Fruit fly (Drosophila melanogaster) whole organism, embryonic: Measurements from ENCODE around the gene CG10383.

Source experiments
- Antp ChIP-seq: fragments of 200-800 bp; sonication (Bioruptor generic); optimal IDR thresholded peaks from 3 replicates; lab custom pipeline; 2016; ENCODE audit warnings: missing biosample characterization, missing genetic modification characterization
- CG10267 ChIP-seq: fragments of 200-800 bp; sonication (Bioruptor generic); optimal IDR thresholded peaks from 2 replicates; lab custom pipeline; 2018; ENCODE audit warnings: missing biosample characterization, mild to moderate bottlenecking, missing genetic modification characterization, moderate library complexity
- CG10366 ChIP-seq: fragments of 200-800 bp; sonication (Bioruptor generic); IDR thresholded peaks from 2 replicates; pipeline ENCODE4 v1.3.6; 2022; ENCODE audit warnings: missing biosample characterization, missing genetic modification characterization
- CG11247 ChIP-seq: fragments of 200-800 bp; sonication (Bioruptor generic); IDR thresholded peaks from 2 replicates; pipeline ENCODE4 v1.3.6; 2022; ENCODE audit warnings: missing biosample characterization, missing genetic modification characterization
- CG12155 ChIP-seq: fragments of 200-800 bp; sonication (Bioruptor generic); optimal IDR thresholded peaks from 3 replicates; lab custom pipeline; 2016; ENCODE audit warnings: missing biosample characterization, missing genetic modification characterization
- CG17328 ChIP-seq: fragments of 200-800 bp; sonication (Bioruptor generic); IDR thresholded peaks from 2 replicates; pipeline ENCODE4 v1.3.6; 2022; ENCODE audit warnings: missing biosample characterization, missing genetic modification characterization
- CG17802 ChIP-seq: fragments of 200-800 bp; sonication (Bioruptor generic); optimal IDR thresholded peaks from 2 replicates; lab custom pipeline; 2018; ENCODE audit warnings: missing biosample characterization, mild to moderate bottlenecking, missing genetic modification characterization, moderate library complexity
- CG2116 ChIP-seq: fragments of 200-800 bp; sonication (Bioruptor generic); optimal IDR thresholded peaks from 3 replicates; lab custom pipeline; 2018; ENCODE audit warnings: missing biosample characterization, mild to moderate bottlenecking, missing genetic modification characterization
- CG2712 ChIP-seq: fragments of 200-800 bp; optimal IDR thresholded peaks from 3 replicates; lab custom pipeline; 2019; ENCODE audit warnings: missing biosample characterization, mild to moderate bottlenecking, missing genetic modification characterization, moderate library complexity
- CG2875 ChIP-seq: fragments of 200-800 bp; sonication (Bioruptor generic); optimal IDR thresholded peaks from 2 replicates; lab custom pipeline; 2017; ENCODE audit warnings: missing biosample characterization, mild to moderate bottlenecking, missing genetic modification characterization, missing genetic modification reagents
- CG31224 ChIP-seq: fragments of 200-800 bp; sonication (Bioruptor generic); IDR thresholded peaks from 2 replicates; pipeline ENCODE4 v1.3.6; 2022; ENCODE audit warnings: missing biosample characterization, missing genetic modification characterization
- CG31388 ChIP-seq: fragments of 200-800 bp; sonication (Bioruptor generic); optimal IDR thresholded peaks from 2 replicates; lab custom pipeline; 2016; ENCODE audit warnings: missing biosample characterization, missing genetic modification characterization
- CG31441 ChIP-seq: fragments of 200-800 bp; sonication (Bioruptor generic); IDR thresholded peaks from 2 replicates; pipeline ENCODE4 v1.3.6; 2022; ENCODE audit warnings: missing biosample characterization, missing genetic modification characterization
- CG32532 ChIP-seq: fragments of 200-800 bp; sonication (Bioruptor generic); IDR thresholded peaks from 2 replicates; pipeline ENCODE4 v1.3.6; 2022; ENCODE audit warnings: missing biosample characterization, missing genetic modification characterization
- CG34376 ChIP-seq: fragments of 200-800 bp; sonication (Bioruptor generic); optimal IDR thresholded peaks from 2 replicates; lab custom pipeline; 2018; ENCODE audit warnings: missing biosample characterization, mild to moderate bottlenecking, missing genetic modification characterization
- CG43689 ChIP-seq: fragments of 200-800 bp; sonication (Bioruptor generic); IDR thresholded peaks from 2 replicates; pipeline ENCODE4 v1.3.6; 2022; ENCODE audit warnings: missing biosample characterization, missing genetic modification characterization
- CG6683 ChIP-seq: fragments of 200-800 bp; sonication (Bioruptor generic); optimal IDR thresholded peaks from 2 replicates; lab custom pipeline; 2017; ENCODE audit warnings: missing biosample characterization, mild to moderate bottlenecking, missing genetic modification characterization, missing genetic modification reagents
- CG7556 ChIP-seq: fragments of 200-800 bp; sonication (Bioruptor generic); optimal IDR thresholded peaks from 2 replicates; lab custom pipeline; 2017; ENCODE audit warnings: missing biosample characterization, mild to moderate bottlenecking, missing genetic modification characterization
- CG8281 ChIP-seq: fragments of 200-800 bp; sonication (Bioruptor generic); optimal IDR thresholded peaks from 2 replicates; lab custom pipeline; 2018; ENCODE audit warnings: missing biosample characterization, mild to moderate bottlenecking, missing genetic modification characterization, moderate library complexity
- CG8478 ChIP-seq: fragments of >200 bp; optimal IDR thresholded peaks from 2 replicates; lab custom pipeline; 2018
- Dbx ChIP-seq: fragments of 200-800 bp; sonication (Bioruptor generic); IDR thresholded peaks from 3 replicates; pipeline ENCODE4 v1.3.6; 2022; ENCODE audit warnings: missing biosample characterization, missing genetic modification characterization
- Dll ChIP-seq: fragments of 200-800 bp; sonication (Bioruptor generic); IDR thresholded peaks from 4 replicates; pipeline ENCODE4 v1.3.6; 2022; ENCODE audit warnings: missing biosample characterization, missing genetic modification characterization; ENCODE audit not compliant: partially characterized antibody
- Fer3 ChIP-seq: fragments of 200-800 bp; sonication (Bioruptor generic); optimal IDR thresholded peaks from 2 replicates; lab custom pipeline; 2018; ENCODE audit warnings: missing biosample characterization, mild to moderate bottlenecking, missing genetic modification characterization, moderate library complexity
- H2.0 ChIP-seq: fragments of 200-800 bp; sonication (Bioruptor generic); IDR thresholded peaks from 2 replicates; pipeline ENCODE4 v1.3.6; 2022; ENCODE audit warnings: missing biosample characterization, missing genetic modification characterization
- Hr78 ChIP-seq, 2 experiments: fragments of 200-800 bp in 1 of 2; fragments of >200 bp in 1 of 2; sonication (Bioruptor generic) in 1 of 2; optimal IDR thresholded peaks; 2 replicates each; lab custom pipeline; 2017 to 2019; ENCODE audit warnings: missing biosample characterization in 2 of 2, missing genetic modification characterization in 2 of 2, mild to moderate bottlenecking in 1 of 2, moderate library complexity in 1 of 2
- Nf-YC ChIP-seq: fragments of 200-800 bp; optimal IDR thresholded peaks from 3 replicates; lab custom pipeline; 2019; ENCODE audit warnings: missing biosample characterization, mild to moderate bottlenecking, missing genetic modification characterization, moderate library complexity
- Rfx ChIP-seq: fragments of 200-800 bp; sonication (Bioruptor generic); IDR thresholded peaks from 2 replicates; pipeline ENCODE4 v1.3.6; 2022; ENCODE audit warnings: missing biosample characterization, missing genetic modification characterization
- al ChIP-seq: fragments of 200-800 bp; sonication (Bioruptor generic); IDR thresholded peaks from 2 replicates; pipeline ENCODE4 v1.3.6; 2022; ENCODE audit warnings: missing biosample characterization, missing genetic modification characterization
- amos ChIP-seq: fragments of 200-800 bp; sonication (Bioruptor generic); IDR thresholded peaks from 2 replicates; pipeline ENCODE4 v1.3.6; 2022; ENCODE audit warnings: missing biosample characterization, missing genetic modification characterization; ENCODE audit not compliant: partially characterized antibody
- bab2 ChIP-seq: fragments of 200-800 bp; sonication (Bioruptor generic); optimal IDR thresholded peaks from 2 replicates; lab custom pipeline; 2016; ENCODE audit warnings: missing biosample characterization, missing genetic modification characterization
- corto ChIP-seq: fragments of 200-800 bp; sonication (Bioruptor generic); optimal IDR thresholded peaks from 2 replicates; lab custom pipeline; 2016; ENCODE audit warnings: missing biosample characterization, mild to moderate bottlenecking, missing genetic modification characterization, moderate library complexity
- dpn ChIP-seq, 2 experiments: fragments of 200-800 bp; sonication (Bioruptor generic); optimal IDR thresholded peaks; 3 replicates each; lab custom pipeline; 2016; ENCODE audit warnings: missing biosample characterization in 2 of 2, missing genetic modification characterization in 2 of 2
- gcm ChIP-seq: fragments of 200-800 bp; sonication (Bioruptor generic); optimal IDR thresholded peaks from 2 replicates; lab custom pipeline; 2019; ENCODE audit warnings: missing biosample characterization, mild to moderate bottlenecking, missing genetic modification characterization, moderate library complexity
- hbn ChIP-seq: fragments of 200-800 bp; sonication (Bioruptor generic); IDR thresholded peaks from 2 replicates; pipeline ENCODE4 v1.3.6; 2022; ENCODE audit warnings: missing biosample characterization, missing genetic modification characterization; ENCODE audit not compliant: partially characterized antibody
- mirr ChIP-seq: fragments of 200-800 bp; sonication (Bioruptor generic); optimal IDR thresholded peaks from 3 replicates; lab custom pipeline; 2018; ENCODE audit warnings: missing biosample characterization, mild to moderate bottlenecking, missing genetic modification characterization
- odd ChIP-seq: fragments of 200-800 bp; sonication (Bioruptor generic); optimal IDR thresholded peaks from 2 replicates; lab custom pipeline; 2017; ENCODE audit warnings: missing biosample characterization, mild to moderate bottlenecking, missing genetic modification characterization
- onecut ChIP-seq: fragments of 200-800 bp; sonication (Bioruptor generic); IDR thresholded peaks from 2 replicates; pipeline ENCODE4 v1.3.6; 2022; ENCODE audit warnings: missing biosample characterization, missing genetic modification characterization
- pan ChIP-seq, 4 experiments: fragments of >200 bp in 3 of 4; fragments of 200-800 bp in 1 of 4; sonication (Bioruptor generic) in 1 of 4; optimal IDR thresholded peaks in 3 of 4; IDR thresholded peaks in 1 of 4; 2 replicates each; pipeline versions ENCODE4 v1.3.6 to Lab custom; 2017 to 2022; ENCODE audit warnings: missing biosample characterization in 2 of 4, missing genetic modification characterization in 2 of 4, mixed read lengths in 1 of 4
- pnt ChIP-seq: fragments of 200-800 bp; sonication (Bioruptor generic); optimal IDR thresholded peaks from 3 replicates; lab custom pipeline; 2016; ENCODE audit warnings: missing biosample characterization, missing genetic modification characterization
- row ChIP-seq: fragments of 200-800 bp; sonication (Bioruptor generic); IDR thresholded peaks from 3 replicates; pipeline ENCODE4 v1.3.6; 2022; ENCODE audit warnings: missing biosample characterization, missing genetic modification characterization
- sens ChIP-seq: fragments of 200-800 bp; sonication (Bioruptor generic); peaks from one replicate; lab custom pipeline; 2016; ENCODE audit warnings: missing biosample characterization, missing genetic modification characterization
- slou ChIP-seq: fragments of 200-800 bp; sonication (Bioruptor generic); optimal IDR thresholded peaks from 3 replicates; lab custom pipeline; 2016; ENCODE audit warnings: missing biosample characterization, missing genetic modification characterization
- stc ChIP-seq: fragments of 200-800 bp; sonication (Bioruptor generic); IDR thresholded peaks from 2 replicates; pipeline ENCODE4 v1.3.6; 2022; ENCODE audit warnings: missing biosample characterization, missing genetic modification characterization
- sug ChIP-seq: fragments of 200-800 bp; optimal IDR thresholded peaks from 2 replicates; lab custom pipeline; 2019; ENCODE audit warnings: missing biosample characterization, mild to moderate bottlenecking, missing genetic modification characterization, moderate library complexity
- tll ChIP-seq, 2 experiments: fragments of 200-800 bp in 1 of 2; fragments of >200 bp in 1 of 2; sonication (Bioruptor generic) in 1 of 2; optimal IDR thresholded peaks; 2 replicates each; lab custom pipeline; 2017 to 2019; ENCODE audit warnings: missing biosample characterization in 2 of 2, missing genetic modification characterization in 2 of 2, mild to moderate bottlenecking in 1 of 2, moderate library complexity in 1 of 2
- unc-4 ChIP-seq: fragments of 200-800 bp; sonication (Bioruptor generic); IDR thresholded peaks from 2 replicates; pipeline ENCODE4 v1.3.6; 2022; ENCODE audit warnings: missing biosample characterization, missing genetic modification characterization; ENCODE audit not compliant: partially characterized antibody
- unpg ChIP-seq: fragments of 200-800 bp; sonication (Bioruptor generic); optimal IDR thresholded peaks from 3 replicates; lab custom pipeline; 2018; ENCODE audit warnings: missing biosample characterization, mild to moderate bottlenecking, missing genetic modification characterization, moderate library complexity
- usp ChIP-seq: fragments of >200 bp; optimal IDR thresholded peaks from 2 replicates; lab custom pipeline; 2017; ENCODE audit warnings: missing biosample characterization, missing genetic modification characterization
- vvl ChIP-seq: fragments of 200-800 bp; sonication (Bioruptor generic); IDR thresholded peaks from 2 replicates; pipeline ENCODE4 v1.3.6; 2022; ENCODE audit warnings: missing biosample characterization, missing genetic modification characterization
- zen ChIP-seq: fragments of 200-800 bp; sonication (Bioruptor generic); optimal IDR thresholded peaks from 3 replicates; lab custom pipeline; 2018; ENCODE audit warnings: missing biosample characterization, mild to moderate bottlenecking, missing genetic modification characterization, moderate library complexity
- zfh1 ChIP-seq: fragments of 200-800 bp; sonication (Bioruptor generic); IDR thresholded peaks from 3 replicates; pipeline ENCODE4 v1.3.6; 2022; ENCODE audit warnings: missing biosample characterization, missing genetic modification characterization

CG10383 gene

dm6 chr2L:18707844-18708238 is 12.4 kb upstream of the CG10383 start (continued):
- no peak for TF ChIP-seq onecut
- TF ChIP-seq unpg (GFP tag; lab: Kevin White, UChicago), result no peak
- peak; percentile 7 for TF ChIP-seq CG12155 (GFP tag; lab: Kevin White, UChicago)
- no peak for TF ChIP-seq Dll (GFP tag; lab: Robert Waterston, UW)
- TF ChIP-seq CG6683, result no peak
- peak; percentile 32 for TF ChIP-seq CG10366 (GFP tag; lab: Robert Waterston, UW)
- no peak for TF ChIP-seq CG2875
- peak; percentile 33 for TF ChIP-seq bab2 (GFP tag; lab: Kevin White, UChicago)
- TF ChIP-seq H2.0 (GFP tag; lab: Robert Waterston, UW), result no peak; the same call in 1 of the 2 replicates
- no peak for TF ChIP-seq CG17802 (tag; lab: Kevin White, UChicago)
- no peak; the same call in 1 of the 2 replicates for TF ChIP-seq unc-4 (GFP tag; lab: Robert Waterston, UW)
- TF ChIP-seq CG31388, result no peak
- TF ChIP-seq Nf-YC (tag; lab: Kevin White, UChicago), result no peak
- TF ChIP-seq slou (GFP tag; lab: Kevin White, UChicago), result no peak
- no peak for TF ChIP-seq CG31441
- no peak for TF ChIP-seq stc (GFP tag; lab: Robert Waterston, UW)
- TF ChIP-seq CG2712 (tag; lab: Kevin White, UChicago), result peak; percentile 4
- TF ChIP-seq CG8478 (lab: Kevin White, UChicago), result no peak
- TF ChIP-seq pan (optimal IDR thresholded peaks at IDR 0.05; lab: Kevin White, UChicago), result no peak
- peak in 1 of 2 experiments; percentile 41 for TF ChIP-seq pan (GFP tag; optimal IDR thresholded peaks at IDR 0.05 in 1 of 2, IDR thresholded peaks at IDR 0.05 in 1 of 2)
- no peak for TF ChIP-seq mirr (GFP tag; lab: Kevin White, UChicago)
- TF ChIP-seq amos, result no peak
- TF ChIP-seq CG2116 (GFP tag; lab: Kevin White, UChicago), result no peak
- no peak for TF ChIP-seq CG8281 (tag; lab: Kevin White, UChicago)
- TF ChIP-seq Antp (GFP tag; lab: Kevin White, UChicago), result peak; percentile 3
- no peak; the same call in 2 of the 3 replicates for TF ChIP-seq zfh1 (GFP tag; lab: Robert Waterston, UW)
- TF ChIP-seq Fer3 (tag; lab: Kevin White, UChicago), result peak; percentile 28
- peak; percentile 59 for TF ChIP-seq vvl
- TF ChIP-seq CG43689 (GFP tag; lab: Robert Waterston, UW), result no peak
- TF ChIP-seq Dbx (GFP tag; lab: Robert Waterston, UW), result no peak
- no peak for TF ChIP-seq tll (GFP tag; optimal IDR thresholded peaks at IDR 0.05; lab: Kevin White, UChicago)
- TF ChIP-seq corto (GFP tag; lab: Kevin White, UChicago), result no peak
- TF ChIP-seq pnt (GFP tag; lab: Kevin White, UChicago), result no peak
- TF ChIP-seq CG11247, result no peak
- no peak for TF ChIP-seq usp (GFP tag; lab: Kevin White, UChicago)
- no peak for TF ChIP-seq odd (GFP tag; lab: Kevin White, UChicago)
- no peak for TF ChIP-seq sug (tag; lab: Kevin White, UChicago)
- no peak for TF ChIP-seq gcm (GFP tag; lab: Kevin White, UChicago)
- no peak for TF ChIP-seq Hr78 (GFP tag; optimal IDR thresholded peaks at IDR 0.05; lab: Kevin White, UChicago)
- TF ChIP-seq CG7556 (GFP tag; lab: Kevin White, UChicago), result no peak
- peak; percentile 85 for TF ChIP-seq sens (GFP tag; lab: Kevin White, UChicago)
- no peak for TF ChIP-seq al (GFP tag; lab: Robert Waterston, UW)
- TF ChIP-seq CG10267 (tag; lab: Kevin White, UChicago), result no peak
- no peak for TF ChIP-seq CG34376
- TF ChIP-seq Rfx (GFP tag; lab: Robert Waterston, UW), result peak; percentile 56; the same call in 1 of the 2 replicates
- peak; percentile 36 to 46 for TF ChIP-seq dpn (GFP tag; optimal IDR thresholded peaks at IDR 0.05; lab: Kevin White, UChicago)
- TF ChIP-seq zen (tag; lab: Kevin White, UChicago), result no peak
- TF ChIP-seq CG32532 (GFP tag; lab: Robert Waterston, UW), result peak; percentile 67
- no peak for TF ChIP-seq CG31224 (GFP tag; lab: Robert Waterston, UW)
- peak; percentile 48; the same call in 1 of the 2 replicates for TF ChIP-seq CG17328 (GFP tag; lab: Robert Waterston, UW)
- no peak for TF ChIP-seq row
- no peak for TF ChIP-seq hbn
